Fruit fly (Drosophila melanogaster) whole organism, embryonic: ENCODE measurements around the gene CG46440.

Experiments used
- Atf3 ChIP-seq: fragments of 200-800 bp; sonication (Bioruptor generic); optimal IDR thresholded peaks from 3 replicates; lab custom pipeline; 2016; ENCODE audit warnings: missing biosample characterization, missing genetic modification characterization
- BEAF-32 ChIP-seq: fragments of 200-800 bp; sonication (Bioruptor generic); optimal IDR thresholded peaks from 3 replicates; lab custom pipeline; 2017; ENCODE audit warnings: missing biosample characterization, missing genetic modification characterization, mild to moderate bottlenecking, moderate library complexity, missing genetic modification reagents
- Bteb2 ChIP-seq: fragments of 200-800 bp; sonication (Bioruptor generic); optimal IDR thresholded peaks from 2 replicates; lab custom pipeline; 2016; ENCODE audit warnings: missing biosample characterization, missing genetic modification characterization
- C15 ChIP-seq: fragments of 200-800 bp; sonication (Bioruptor generic); IDR thresholded peaks from 3 replicates; pipeline ENCODE4 v1.3.6; 2022; ENCODE audit warnings: missing biosample characterization, missing genetic modification characterization
- CG10543 ChIP-seq: fragments of 200-800 bp; sonication (Bioruptor generic); optimal IDR thresholded peaks from 3 replicates; lab custom pipeline; 2017; ENCODE audit warnings: missing biosample characterization, mild to moderate bottlenecking, missing genetic modification characterization, moderate library complexity
- CG11398 ChIP-seq: fragments of 200-800 bp; sonication (Bioruptor generic); optimal IDR thresholded peaks from 2 replicates; lab custom pipeline; 2016; ENCODE audit warnings: missing biosample characterization, missing genetic modification characterization
- CG11504 ChIP-seq: fragments of 200-800 bp; sonication (Bioruptor generic); optimal IDR thresholded peaks from 3 replicates; lab custom pipeline; 2019; ENCODE audit warnings: missing biosample characterization, mild to moderate bottlenecking, missing genetic modification characterization, moderate library complexity
- CG11723 ChIP-seq: fragments of 200-800 bp; sonication (Bioruptor generic); optimal IDR thresholded peaks from 2 replicates; lab custom pipeline; 2017; ENCODE audit warnings: missing biosample characterization, mild to moderate bottlenecking, missing genetic modification characterization
- CG1233 ChIP-seq: fragments of 200-800 bp; sonication (Bioruptor generic); optimal IDR thresholded peaks from 4 replicates; lab custom pipeline; 2018; ENCODE audit warnings: missing biosample characterization, mild to moderate bottlenecking, missing genetic modification characterization
- CG12769 ChIP-seq: fragments of 200-800 bp; sonication (Bioruptor generic); optimal IDR thresholded peaks from 2 replicates; lab custom pipeline; 2019; ENCODE audit warnings: missing biosample characterization, mild to moderate bottlenecking, missing genetic modification characterization, moderate library complexity
- CG12942 ChIP-seq: fragments of 200-800 bp; sonication (Bioruptor generic); optimal IDR thresholded peaks from 3 replicates; lab custom pipeline; 2016; ENCODE audit warnings: missing biosample characterization, missing genetic modification characterization
- CG13296 ChIP-seq: fragments of 200-800 bp; sonication (Bioruptor generic); optimal IDR thresholded peaks from 3 replicates; lab custom pipeline; 2018; ENCODE audit warnings: missing biosample characterization, mild to moderate bottlenecking, missing genetic modification characterization
- CG1529 ChIP-seq: fragments of 200-800 bp; sonication (Bioruptor generic); optimal IDR thresholded peaks from 3 replicates; lab custom pipeline; 2018; ENCODE audit warnings: missing biosample characterization, missing genetic modification characterization
- CG17612 ChIP-seq: fragments of 200-800 bp; sonication (Bioruptor generic); IDR thresholded peaks from 2 replicates; pipeline ENCODE4 v1.3.6; 2022; ENCODE audit warnings: missing biosample characterization, missing genetic modification characterization
- CG1832 ChIP-seq: fragments of 200-800 bp; sonication (Bioruptor generic); optimal IDR thresholded peaks from 2 replicates; lab custom pipeline; 2017; ENCODE audit warnings: missing biosample characterization, mild to moderate bottlenecking, missing genetic modification characterization, inconsistent platforms
- CG18619 ChIP-seq: fragments of 200-800 bp; sonication (Bioruptor generic); optimal IDR thresholded peaks from 3 replicates; lab custom pipeline; 2017; ENCODE audit warnings: missing biosample characterization, mild to moderate bottlenecking, missing genetic modification characterization
- CG31388 ChIP-seq: fragments of 200-800 bp; sonication (Bioruptor generic); optimal IDR thresholded peaks from 2 replicates; lab custom pipeline; 2016; ENCODE audit warnings: missing biosample characterization, missing genetic modification characterization
- CG31441 ChIP-seq: fragments of 200-800 bp; sonication (Bioruptor generic); IDR thresholded peaks from 2 replicates; pipeline ENCODE4 v1.3.6; 2022; ENCODE audit warnings: missing biosample characterization, missing genetic modification characterization
- CG32772 ChIP-seq: fragments of 200-800 bp; sonication (Bioruptor generic); IDR thresholded peaks from 2 replicates; pipeline ENCODE4 v1.3.6; 2022; ENCODE audit warnings: missing biosample characterization, missing genetic modification characterization
- CG34224 ChIP-seq: fragments of 200-800 bp; sonication (Bioruptor generic); IDR thresholded peaks from 3 replicates; pipeline ENCODE4 v1.3.6; 2022; ENCODE audit warnings: missing biosample characterization, missing genetic modification characterization; ENCODE audit not compliant: partially characterized antibody
- CG3995 ChIP-seq: fragments of 200-800 bp; sonication (Bioruptor generic); optimal IDR thresholded peaks from 3 replicates; lab custom pipeline; 2016; ENCODE audit warnings: missing biosample characterization, missing genetic modification characterization
- CG4328 ChIP-seq: fragments of 200-800 bp; sonication (Bioruptor generic); optimal IDR thresholded peaks from 3 replicates; lab custom pipeline; 2017; ENCODE audit warnings: missing biosample characterization, missing genetic modification reagents, missing genetic modification characterization
- CG6791 ChIP-seq: fragments of 200-800 bp; sonication (Bioruptor generic); IDR thresholded peaks from 3 replicates; pipeline ENCODE4 v1.3.6; 2022; ENCODE audit warnings: missing biosample characterization, missing genetic modification characterization; ENCODE audit not compliant: partially characterized antibody
- CG7271 ChIP-seq: fragments of 200-800 bp; sonication (Bioruptor generic); optimal IDR thresholded peaks from 2 replicates; lab custom pipeline; 2018; ENCODE audit warnings: missing biosample characterization, mild to moderate bottlenecking, missing genetic modification characterization, moderate library complexity
- CG7745 ChIP-seq: fragments of 200-800 bp; sonication (Bioruptor generic); optimal IDR thresholded peaks from 2 replicates; lab custom pipeline; 2018; ENCODE audit warnings: missing biosample characterization, mild to moderate bottlenecking, missing genetic modification characterization, moderate library complexity
- Dll ChIP-seq: fragments of 200-800 bp; sonication (Bioruptor generic); IDR thresholded peaks from 4 replicates; pipeline ENCODE4 v1.3.6; 2022; ENCODE audit warnings: missing biosample characterization, missing genetic modification characterization; ENCODE audit not compliant: partially characterized antibody
- Hr3 ChIP-seq: fragments of 200-800 bp; sonication (Bioruptor generic); optimal IDR thresholded peaks from 3 replicates; lab custom pipeline; 2016; ENCODE audit warnings: missing biosample characterization, missing genetic modification characterization
- Rfx ChIP-seq: fragments of 200-800 bp; sonication (Bioruptor generic); IDR thresholded peaks from 2 replicates; pipeline ENCODE4 v1.3.6; 2022; ENCODE audit warnings: missing biosample characterization, missing genetic modification characterization
- Scr ChIP-seq: fragments of 200-800 bp; sonication (Bioruptor generic); IDR thresholded peaks from 2 replicates; pipeline ENCODE4 v1.3.6; 2022; ENCODE audit warnings: missing biosample characterization, missing genetic modification characterization; ENCODE audit not compliant: partially characterized antibody
- Trl ChIP-seq, 3 experiments: fragments of >200 bp in 2 of 3; fragments of 200-800 bp in 1 of 3; sonication (Bioruptor generic) in 1 of 3; optimal IDR thresholded peaks; 2 replicates in 1 of 3; 3 replicates in 2 of 3; lab custom pipeline; 2016 to 2017; ENCODE audit warnings: missing biosample characterization in 1 of 3, missing genetic modification characterization in 1 of 3
- bcd ChIP-seq: fragments of 200-800 bp; sonication (Bioruptor generic); optimal IDR thresholded peaks from 2 replicates; lab custom pipeline; 2017; ENCODE audit warnings: missing biosample characterization, mild to moderate bottlenecking, missing genetic modification characterization
- chm ChIP-seq: fragments of 200-800 bp; sonication (Bioruptor generic); IDR thresholded peaks from 2 replicates; pipeline ENCODE4 v1.3.6; 2022; ENCODE audit warnings: missing biosample characterization, missing genetic modification characterization
- dati ChIP-seq: fragments of 200-800 bp; sonication (Bioruptor generic); IDR thresholded peaks from 2 replicates; pipeline ENCODE4 v1.3.6; 2022; ENCODE audit warnings: missing biosample characterization, missing genetic modification characterization
- dpn ChIP-seq, 2 experiments: fragments of 200-800 bp; sonication (Bioruptor generic); optimal IDR thresholded peaks; 3 replicates each; lab custom pipeline; 2016; ENCODE audit warnings: missing biosample characterization in 2 of 2, missing genetic modification characterization in 2 of 2
- dysf ChIP-seq: fragments of 200-800 bp; sonication (Bioruptor generic); IDR thresholded peaks from 3 replicates; pipeline ENCODE4 v1.3.6; 2022; ENCODE audit warnings: missing biosample characterization, missing genetic modification characterization
- gce ChIP-seq: fragments of 200-800 bp; sonication (Bioruptor generic); IDR thresholded peaks from 3 replicates; pipeline ENCODE4 v1.3.6; 2022; ENCODE audit warnings: missing biosample characterization, missing genetic modification characterization
- hkb ChIP-seq, 2 experiments: fragments of 200-800 bp in 1 of 2; fragments of >200 bp in 1 of 2; sonication (Bioruptor generic) in 1 of 2; IDR thresholded peaks in 1 of 2; optimal IDR thresholded peaks in 1 of 2; 2 replicates each; pipeline versions ENCODE4 v1.3.6 to Lab custom; 2017 to 2022; ENCODE audit warnings: missing biosample characterization in 1 of 2, missing genetic modification characterization in 1 of 2
- ind ChIP-seq: fragments of 200-800 bp; sonication (Bioruptor generic); optimal IDR thresholded peaks from 3 replicates; lab custom pipeline; 2016; ENCODE audit warnings: missing biosample characterization, missing genetic modification characterization
- klu ChIP-seq: fragments of 200-800 bp; sonication (Bioruptor generic); IDR thresholded peaks from 2 replicates; pipeline ENCODE4 v1.3.6; 2022; ENCODE audit warnings: missing biosample characterization, missing genetic modification characterization
- knrl ChIP-seq: fragments of 200-800 bp; sonication (Bioruptor generic); IDR thresholded peaks from 3 replicates; pipeline ENCODE4 v1.3.6; 2022; ENCODE audit warnings: missing biosample characterization, missing genetic modification characterization; ENCODE audit not compliant: partially characterized antibody
- maf-S ChIP-seq: fragments of 200-800 bp; sonication (Bioruptor generic); optimal IDR thresholded peaks from 2 replicates; lab custom pipeline; 2016; ENCODE audit warnings: missing biosample characterization, missing genetic modification characterization
- org-1 ChIP-seq: fragments of 200-800 bp; sonication (Bioruptor generic); optimal IDR thresholded peaks from 2 replicates; lab custom pipeline; 2017; ENCODE audit warnings: missing biosample characterization, missing genetic modification characterization
- pita ChIP-seq: fragments of 200-800 bp; sonication (Bioruptor generic); optimal IDR thresholded peaks from 2 replicates; lab custom pipeline; 2017; ENCODE audit warnings: missing biosample characterization, mild to moderate bottlenecking, missing genetic modification characterization
- psq ChIP-seq: fragments of 200-800 bp; sonication (Bioruptor generic); optimal IDR thresholded peaks from 2 replicates; lab custom pipeline; 2017; ENCODE audit warnings: missing biosample characterization, missing genetic modification characterization
- sens-2 ChIP-seq: fragments of 200-800 bp; sonication (Bioruptor generic); IDR thresholded peaks from 2 replicates; pipeline ENCODE4 v1.3.6; 2022; ENCODE audit warnings: missing biosample characterization, missing genetic modification characterization
- sob ChIP-seq: fragments of 200-800 bp; sonication (Bioruptor generic); IDR thresholded peaks from 2 replicates; pipeline ENCODE4 v1.3.6; 2022; ENCODE audit warnings: missing biosample characterization, missing genetic modification characterization
- sr ChIP-seq: fragments of 200-800 bp; sonication (Bioruptor generic); IDR thresholded peaks from 3 replicates; pipeline ENCODE4 v1.3.6; 2022; ENCODE audit warnings: missing biosample characterization, missing genetic modification characterization
- tap ChIP-seq: fragments of 200-800 bp; optimal IDR thresholded peaks from 3 replicates; lab custom pipeline; 2019; ENCODE audit warnings: missing biosample characterization, mild to moderate bottlenecking, missing genetic modification characterization, moderate library complexity
- toy ChIP-seq: fragments of 200-800 bp; sonication (Bioruptor generic); IDR thresholded peaks from 2 replicates; pipeline ENCODE4 v1.3.6; 2022; ENCODE audit warnings: missing biosample characterization, missing genetic modification characterization
- twi ChIP-seq: fragments of 200-800 bp; optimal IDR thresholded peaks from 2 replicates; lab custom pipeline; 2019; ENCODE audit warnings: missing biosample characterization, mild to moderate bottlenecking, missing genetic modification characterization, moderate library complexity

Gene CG46440

dm6 chrX:15818608-15819184, 38.9 kb downstream of the CG46440 start (continued):
- TF ChIP-seq CG7745 (tag; lab: Kevin White, UChicago) (no peak), tap (tag; lab: Kevin White, UChicago) (no peak), twi (tag; lab: Kevin White, UChicago) (no peak), Scr (GFP tag; lab: Robert Waterston, UW) (no peak), ind (peak; percentile 29), dati (GFP tag; lab: Robert Waterston, UW) (no peak), CG6791 (GFP tag; lab: Robert Waterston, UW) (no peak), sob (no peak), Rfx (GFP tag; lab: Robert Waterston, UW) (peak; percentile 40; the same call in 1 of the 2 replicates), CG12769 (tag; lab: Kevin White, UChicago) (no peak), CG11398 (no peak), CG31388 (GFP tag; lab: Kevin White, UChicago) (no peak), psq (GFP tag; lab: Kevin White, UChicago) (no peak), dysf (GFP tag; lab: Robert Waterston, UW) (no peak), Dll (GFP tag; lab: Robert Waterston, UW) (no peak), CG18619 (GFP tag; lab: Kevin White, UChicago) (no peak), CG7271 (tag; lab: Kevin White, UChicago) (no peak), CG10543 (GFP tag; lab: Kevin White, UChicago) (no peak), Trl (optimal IDR thresholded peaks at IDR 0.05; lab: Kevin White, UChicago) (no peak), Trl (GFP tag; optimal IDR thresholded peaks at IDR 0.05; lab: Kevin White, UChicago) (no peak), org-1 (no peak), CG12942 (no peak), maf-S (GFP tag; lab: Kevin White, UChicago) (no peak), gce (GFP tag; lab: Robert Waterston, UW) (no peak), sens-2 (GFP tag; lab: Robert Waterston, UW) (no peak), sr (no peak), Hr3 (GFP tag; lab: Kevin White, UChicago) (no peak), klu (GFP tag; lab: Robert Waterston, UW) (no peak), dpn (GFP tag; optimal IDR thresholded peaks at IDR 0.05; lab: Kevin White, UChicago) (no peak), BEAF-32 (GFP tag; lab: Kevin White, UChicago) (no peak), knrl (GFP tag; lab: Robert Waterston, UW) (no peak), hkb (optimal IDR thresholded peaks at IDR 0.05; lab: Kevin White, UChicago) (no peak), hkb (GFP tag; IDR thresholded peaks at IDR 0.05; lab: Robert Waterston, UW) (no peak), CG11723 (GFP tag; lab: Kevin White, UChicago) (no peak), toy (GFP tag; lab: Robert Waterston, UW) (no peak), pita (GFP tag; lab: Kevin White, UChicago) (no peak), CG11504 (no peak), bcd (GFP tag; lab: Kevin White, UChicago) (no peak), CG3995 (no peak), Atf3 (GFP tag; lab: Kevin White, UChicago) (no peak), CG17612 (no peak), CG1832 (GFP tag; lab: Kevin White, UChicago) (no peak), CG4328 (GFP tag; lab: Kevin White, UChicago) (no peak), Bteb2 (GFP tag; lab: Kevin White, UChicago) (no peak), CG32772 (GFP tag; lab: Robert Waterston, UW) (no peak), CG31441 (GFP tag; lab: Robert Waterston, UW) (no peak), chm (GFP tag; lab: Robert Waterston, UW) (no peak), CG34224 (GFP tag; lab: Robert Waterston, UW) (no peak), CG1233 (peak; percentile 14), C15 (GFP tag; lab: Robert Waterston, UW) (no peak), CG1529 (no peak), CG13296 (GFP tag; lab: Kevin White, UChicago) (no peak)
